Worm (Caenorhabditis elegans) whole organism, L2 larva: ENCODE measurements around the gene asm-3.

ENCODE experiments used
- C34F6.9 ChIP-seq: fragments of 150-350 bp; optimal IDR thresholded peaks from 2 replicates; lab custom pipeline; 2014; ENCODE audit warnings: missing biosample characterization, missing genetic modification characterization
- F13H6.1 ChIP-seq: sonication (generic microtip); optimal IDR thresholded peaks from 2 replicates; lab custom pipeline; 2016; ENCODE audit warnings: missing genetic modification characterization, missing compliant biosample characterization
- Y55F3AM.14 ChIP-seq: fragments of 200-800 bp; sonication (Bioruptor generic); optimal IDR thresholded peaks from 2 replicates; lab custom pipeline; 2018; ENCODE audit warnings: mild to moderate bottlenecking, missing genetic modification characterization, missing compliant biosample characterization
- ZK546.5 ChIP-seq: sonication (generic microtip); optimal IDR thresholded peaks from 2 replicates; lab custom pipeline; 2017; ENCODE audit warnings: missing biosample characterization, missing genetic modification characterization
- aly-2 ChIP-seq: fragments of 150-350 bp; optimal IDR thresholded peaks from 2 replicates; lab custom pipeline; 2014; ENCODE audit warnings: missing biosample characterization, missing genetic modification characterization
- ama-1 ChIP-seq: fragments of 150-350 bp; optimal IDR thresholded peaks from 2 replicates; lab custom pipeline; 2018; ENCODE audit warnings: inconsistent platforms
- blmp-1 ChIP-seq: sonication (generic microtip); optimal IDR thresholded peaks from 2 replicates; lab custom pipeline; 2017; ENCODE audit warnings: missing genetic modification characterization, mild to moderate bottlenecking, missing compliant biosample characterization, antibody characterized with exemption, moderate library complexity; ENCODE audit not compliant: insufficient read depth
- ceh-16 ChIP-seq: fragments of 150-350 bp; optimal IDR thresholded peaks from 2 replicates; lab custom pipeline; 2014; ENCODE audit warnings: missing biosample characterization, missing genetic modification characterization
- ceh-82 ChIP-seq: fragments of 150-350 bp; optimal IDR thresholded peaks from 2 replicates; lab custom pipeline; 2014; ENCODE audit warnings: missing biosample characterization, missing genetic modification characterization
- crh-2 ChIP-seq: sonication (generic microtip); optimal IDR thresholded peaks from 2 replicates; lab custom pipeline; 2017; ENCODE audit warnings: missing biosample characterization, missing genetic modification characterization
- dmd-4 ChIP-seq: sonication (generic microtip); optimal IDR thresholded peaks from 2 replicates; lab custom pipeline; 2017; ENCODE audit warnings: missing biosample characterization, missing genetic modification characterization
- egl-27 ChIP-seq: sonication (generic microtip); optimal IDR thresholded peaks from 3 replicates; lab custom pipeline; 2017; ENCODE audit warnings: missing biosample characterization, missing genetic modification reagents, missing genetic modification characterization
- elt-1 ChIP-seq: fragments of 150-350 bp; optimal IDR thresholded peaks from 2 replicates; lab custom pipeline; 2014; ENCODE audit warnings: missing biosample characterization, missing genetic modification characterization
- elt-3 ChIP-seq: sonication (generic microtip); optimal IDR thresholded peaks from 2 replicates; lab custom pipeline; 2017; ENCODE audit warnings: missing biosample characterization, missing genetic modification characterization
- fos-1 ChIP-seq: fragments of 150-350 bp; optimal IDR thresholded peaks from 2 replicates; lab custom pipeline; 2014; ENCODE audit warnings: missing biosample characterization, missing genetic modification characterization
- gmeb-1 ChIP-seq: fragments of 150-350 bp; optimal IDR thresholded peaks from 2 replicates; lab custom pipeline; 2014; ENCODE audit warnings: missing biosample characterization, missing genetic modification characterization
- lin-11 ChIP-seq: fragments of 150-350 bp; sonication (generic microtip); optimal IDR thresholded peaks from 2 replicates; lab custom pipeline; 2014; ENCODE audit warnings: missing biosample characterization, missing genetic modification characterization, inconsistent platforms, mixed read lengths
- lin-13 ChIP-seq: fragments of 150-350 bp; optimal IDR thresholded peaks from 2 replicates; lab custom pipeline; 2014; ENCODE audit warnings: missing biosample characterization, missing genetic modification reagents, missing genetic modification characterization
- lsy-2 ChIP-seq, 2 experiments: fragments of 150-350 bp in 1 of 2; sonication (generic microtip) in 1 of 2; optimal IDR thresholded peaks; 2 replicates each; lab custom pipeline; 2014 to 2017; ENCODE audit warnings: missing biosample characterization in 2 of 2, missing genetic modification characterization in 2 of 2
- mab-5 ChIP-seq: fragments of 150-350 bp; optimal IDR thresholded peaks from 2 replicates; lab custom pipeline; 2014; ENCODE audit warnings: missing biosample characterization, missing genetic modification characterization
- nhr-10 ChIP-seq: sonication (generic microtip); optimal IDR thresholded peaks from 2 replicates; lab custom pipeline; 2017; ENCODE audit warnings: missing biosample characterization, missing genetic modification characterization
- nhr-12 ChIP-seq: fragments of 150-350 bp; optimal IDR thresholded peaks from 2 replicates; lab custom pipeline; 2014; ENCODE audit warnings: missing biosample characterization, missing genetic modification characterization
- nhr-129 ChIP-seq: fragments of 150-350 bp; optimal IDR thresholded peaks from 2 replicates; lab custom pipeline; 2014; ENCODE audit warnings: missing biosample characterization, missing genetic modification characterization
- nhr-23 ChIP-seq: fragments of 150-350 bp; optimal IDR thresholded peaks from 2 replicates; lab custom pipeline; 2014; ENCODE audit warnings: missing biosample characterization, missing genetic modification reagents, missing genetic modification characterization
- nhr-237 ChIP-seq: fragments of 150-350 bp; optimal IDR thresholded peaks from 2 replicates; lab custom pipeline; 2014; ENCODE audit warnings: missing biosample characterization, missing genetic modification characterization
- nhr-25 ChIP-seq: fragments of 150-350 bp; sonication (generic microtip); optimal IDR thresholded peaks from 3 replicates; lab custom pipeline; 2014; ENCODE audit warnings: missing biosample characterization, missing genetic modification characterization
- nhr-6 ChIP-seq: fragments of 150-350 bp; optimal IDR thresholded peaks from 2 replicates; lab custom pipeline; 2014; ENCODE audit warnings: missing biosample characterization, missing genetic modification characterization
- nhr-77 ChIP-seq: fragments of 150-350 bp; optimal IDR thresholded peaks from 2 replicates; lab custom pipeline; 2014; ENCODE audit warnings: missing biosample characterization, missing genetic modification characterization
- peb-1 ChIP-seq: fragments of 150-350 bp; optimal IDR thresholded peaks from 2 replicates; lab custom pipeline; 2014; ENCODE audit warnings: missing biosample characterization, missing genetic modification characterization
- skn-1 ChIP-seq: sonication (generic microtip); optimal IDR thresholded peaks from 2 replicates; lab custom pipeline; 2017; ENCODE audit warnings: missing biosample characterization, missing genetic modification characterization
- sma-3 ChIP-seq: sonication (generic microtip); optimal IDR thresholded peaks from 2 replicates; lab custom pipeline; 2016; ENCODE audit warnings: missing genetic modification reagents, missing genetic modification characterization, missing compliant biosample characterization
- sma-9 ChIP-seq, 2 experiments: fragments of 150-350 bp in 1 of 2; sonication (generic microtip) in 1 of 2; optimal IDR thresholded peaks; 2 replicates each; lab custom pipeline; 2014 to 2016; ENCODE audit warnings: missing genetic modification characterization in 2 of 2, mild to moderate bottlenecking in 1 of 2, missing biosample characterization in 1 of 2, missing compliant biosample characterization in 1 of 2, missing genetic modification reagents in 1 of 2, moderate library complexity in 1 of 2
- snpc-4 ChIP-seq: fragments of 150-350 bp; optimal IDR thresholded peaks from 2 replicates; lab custom pipeline; 2014; ENCODE audit warnings: missing biosample characterization, missing genetic modification characterization
- unc-39 ChIP-seq: fragments of 150-350 bp; optimal IDR thresholded peaks from 2 replicates; lab custom pipeline; 2014; ENCODE audit warnings: missing biosample characterization, missing genetic modification characterization
- unc-55 ChIP-seq: fragments of 150-350 bp; sonication (generic microtip); optimal IDR thresholded peaks from 3 replicates; lab custom pipeline; 2014; ENCODE audit warnings: missing biosample characterization, missing genetic modification reagents, missing genetic modification characterization
- unc-62 ChIP-seq: fragments of 150-350 bp; optimal IDR thresholded peaks from 2 replicates; lab custom pipeline; 2014; ENCODE audit warnings: missing biosample characterization, missing genetic modification reagents, missing genetic modification characterization
- zag-1 ChIP-seq: fragments of 150-350 bp; optimal IDR thresholded peaks from 2 replicates; lab custom pipeline; 2014; ENCODE audit warnings: missing biosample characterization, missing genetic modification characterization
- ztf-1 ChIP-seq: fragments of 200-800 bp; sonication (Bioruptor generic); conservative IDR thresholded peaks from 2 replicates; pipeline ENCODE4 v1.3.6; 2022; ENCODE audit warnings: missing genetic modification characterization, missing compliant biosample characterization
- ztf-4 ChIP-seq: fragments of 150-350 bp; optimal IDR thresholded peaks from 2 replicates; lab custom pipeline; 2014; ENCODE audit warnings: missing biosample characterization, missing genetic modification characterization

asm-3 gene

ce11 chrIV:560314-560713 lies 36.7 kb upstream of the asm-3 start:
- TF ChIP-seq peb-1 (tag; lab: Kevin White, UChicago) (no peak), Y55F3AM.14 (GFP tag; lab: Kevin White, UChicago) (no peak), nhr-10 (tag; lab: Kevin White, UChicago) (no peak), lsy-2 (tag; optimal IDR thresholded peaks at IDR 0.05; lab: Kevin White, UChicago) (no peak), aly-2 (no peak), nhr-23 (tag; lab: Kevin White, UChicago) (no peak), ama-1 (no peak), zag-1 (no peak), elt-3 (no peak), lin-13 (GFP tag; lab: Kevin White, UChicago) (no peak), unc-39 (tag; lab: Kevin White, UChicago) (no peak), sma-3 (GFP tag; lab: Kevin White, UChicago) (no peak), unc-55 (GFP tag; lab: Kevin White, UChicago) (no peak), lin-11 (tag; lab: Kevin White, UChicago) (no peak), sma-9 (GFP tag; optimal IDR thresholded peaks at IDR 0.05; lab: Kevin White, UChicago) (no peak), sma-9 (tag; optimal IDR thresholded peaks at IDR 0.05; lab: Kevin White, UChicago) (no peak), ceh-82 (tag; lab: Kevin White, UChicago) (no peak), unc-62 (GFP tag; lab: Kevin White, UChicago) (no peak)

ce11 chrIV:558735-559284 lies 35.2 kb upstream of the asm-3 start, which contains the start of gene efn-4:
Gene efn-4 (plus strand): TSS chrIV:559234.
- TF ChIP-seq snpc-4, result no peak
- no peak for TF ChIP-seq mab-5 (tag; lab: Kevin White, UChicago)
- TF ChIP-seq fos-1 (tag; lab: Kevin White, UChicago), result no peak
- TF ChIP-seq nhr-77 (tag; lab: Kevin White, UChicago), result no peak
- no peak for TF ChIP-seq nhr-6 (tag; lab: Kevin White, UChicago)
- TF ChIP-seq crh-2 (tag; lab: Kevin White, UChicago), result no peak
- no peak for TF ChIP-seq nhr-25 (tag; lab: Kevin White, UChicago)
- TF ChIP-seq elt-1, result no peak
- TF ChIP-seq blmp-1 (tag; lab: Kevin White, UChicago), result no peak
- TF ChIP-seq nhr-129, result no peak
- TF ChIP-seq nhr-10 (tag; lab: Kevin White, UChicago), result no peak
- no peak for TF ChIP-seq unc-55 (GFP tag; lab: Kevin White, UChicago)
- TF ChIP-seq skn-1, result no peak
- no peak for TF ChIP-seq unc-39 (tag; lab: Kevin White, UChicago)

DNA sequence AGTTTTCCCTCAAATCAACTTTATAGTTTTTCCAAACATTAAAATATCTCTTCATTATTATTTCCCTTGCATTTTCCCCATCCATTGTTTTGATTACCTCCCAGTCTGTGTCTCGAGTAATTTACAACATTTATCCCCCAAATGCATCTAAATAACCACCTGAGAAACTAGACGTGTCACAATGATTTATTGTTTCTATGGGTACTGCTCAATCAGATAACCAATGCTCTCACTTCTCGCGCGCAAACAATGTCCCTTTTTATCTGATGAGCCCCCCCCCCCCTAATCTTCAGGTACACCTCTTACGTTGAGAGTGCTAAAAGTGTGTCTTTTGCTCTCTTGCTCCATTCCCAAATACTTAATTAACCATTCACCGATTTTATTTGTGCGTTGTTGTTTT lies 30.4 kb upstream of the asm-3 start:
- TF ChIP-seq nhr-129, result no peak
- TF ChIP-seq peb-1 (tag; lab: Kevin White, UChicago), result no peak
- TF ChIP-seq lin-13 (GFP tag; lab: Kevin White, UChicago), result no peak
- no peak for TF ChIP-seq nhr-10 (tag; lab: Kevin White, UChicago)
- no peak for TF ChIP-seq F13H6.1 (tag; lab: Kevin White, UChicago)
- no peak for TF ChIP-seq nhr-237 (tag; lab: Kevin White, UChicago)
- no peak for TF ChIP-seq sma-9 (GFP tag; optimal IDR thresholded peaks at IDR 0.05; lab: Kevin White, UChicago)
- TF ChIP-seq sma-9 (tag; optimal IDR thresholded peaks at IDR 0.05; lab: Kevin White, UChicago), result no peak
- no peak for TF ChIP-seq ztf-4 (tag; lab: Kevin White, UChicago)
- TF ChIP-seq sma-3 (GFP tag; lab: Kevin White, UChicago), result no peak

DNA sequence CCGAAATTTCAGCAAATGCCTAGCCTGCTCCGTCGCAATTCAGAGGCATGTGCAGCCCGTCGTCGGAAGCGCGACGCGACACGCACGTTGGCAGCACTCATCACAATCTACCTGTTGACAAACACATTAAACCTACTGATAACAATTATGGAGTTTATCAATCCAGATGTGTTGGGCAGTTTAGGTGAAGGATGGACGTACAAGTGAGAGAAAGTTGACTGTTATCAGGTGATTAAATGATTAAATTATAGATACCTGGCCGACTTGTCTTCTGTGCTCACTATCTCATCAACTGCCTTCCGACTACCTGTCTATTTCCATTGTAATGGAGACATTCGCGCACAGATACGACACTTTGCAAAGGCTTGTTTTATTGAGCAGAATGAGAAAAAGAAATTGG lies 28.3 kb upstream of the asm-3 start:
- TF ChIP-seq fos-1 (tag; lab: Kevin White, UChicago) (peak; percentile 30), nhr-12 (tag; lab: Kevin White, UChicago) (no peak)

DNA sequence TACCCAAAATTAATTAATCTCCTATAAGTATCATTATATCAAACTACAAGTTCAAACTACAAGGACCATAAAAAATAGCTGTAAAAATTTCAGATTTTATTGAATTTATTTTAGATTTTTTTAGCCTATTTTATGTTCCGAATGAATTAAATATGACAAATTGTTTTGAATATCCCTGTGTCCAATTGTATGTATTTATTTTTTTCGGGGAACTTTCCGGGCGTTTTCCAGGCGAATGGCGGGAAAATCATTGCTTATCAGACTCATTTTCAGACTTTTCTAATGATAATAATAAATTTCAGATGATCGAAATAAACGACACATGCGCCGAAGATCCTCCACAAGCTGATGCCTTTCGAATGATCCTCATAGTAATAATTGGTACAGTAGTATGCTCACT lies 24.4 kb upstream of the asm-3 start, which contains the start of gene F56A11.4:
TSS of gene F56A11.4 (plus strand) at position 301 of the 400 bp plus-strand sequence.
- no peak for TF ChIP-seq nhr-23 (tag; lab: Kevin White, UChicago)
- TF ChIP-seq ama-1, result no peak
- TF ChIP-seq C34F6.9 (tag; lab: Kevin White, UChicago), result no peak
- no peak for TF ChIP-seq unc-55 (GFP tag; lab: Kevin White, UChicago)
- TF ChIP-seq nhr-6 (tag; lab: Kevin White, UChicago), result no peak
- no peak for TF ChIP-seq peb-1 (tag; lab: Kevin White, UChicago)
- no peak for TF ChIP-seq egl-27 (tag; lab: Kevin White, UChicago)
- TF ChIP-seq ZK546.5 (tag; lab: Kevin White, UChicago), result no peak
- TF ChIP-seq mab-5 (tag; lab: Kevin White, UChicago), result no peak
- no peak for TF ChIP-seq unc-62 (GFP tag; lab: Kevin White, UChicago)
- no peak for TF ChIP-seq elt-1
- no peak for TF ChIP-seq ztf-1 (GFP tag; lab: Robert Waterston, UW)
- no peak for TF ChIP-seq dmd-4
- no peak for TF ChIP-seq ceh-82 (tag; lab: Kevin White, UChicago)
- no peak for TF ChIP-seq gmeb-1
- TF ChIP-seq ceh-16 (tag; lab: Kevin White, UChicago), result no peak
- no peak for TF ChIP-seq Y55F3AM.14 (GFP tag; lab: Kevin White, UChicago)
